Worm (Caenorhabditis elegans): ENCODE results near the gene Y70C5A.4.

The Y70C5A.4 gene

ce11 chrV:16647093-16647492, 29.5 kb downstream of the Y70C5A.4 start, which contains the start of gene W06G6.10:
W06G6.10 (minus strand) TSS chrV:16647193.
- no peak for TF ChIP-seq ztf-6 (GFP tag; IDR thresholded peaks at IDR 0.05)
- no peak for TF ChIP-seq T26A5.8 (tag; optimal IDR thresholded peaks at IDR 0.05)
- TF ChIP-seq F52B5.7 (tag; optimal IDR thresholded peaks at IDR 0.05): no peak
- TF ChIP-seq ceh-100 (GFP tag; IDR thresholded peaks at IDR 0.05): no peak
- no peak for TF ChIP-seq Y53F4B.3 (GFP tag; IDR thresholded peaks at IDR 0.05)
- no peak for TF ChIP-seq rec-8 (tag; optimal IDR thresholded peaks at IDR 0.05)
- no peak for TF ChIP-seq attf-6 (GFP tag; IDR thresholded peaks at IDR 0.05)
- no peak for TF ChIP-seq F57C9.4 (tag; optimal IDR thresholded peaks at IDR 0.05)
- no peak for TF ChIP-seq Y67H2A.10 (GFP tag; conservative IDR thresholded peaks at IDR 0.05)
- no peak for TF ChIP-seq hrde-1 (tag; optimal IDR thresholded peaks at IDR 0.05; ENCODE audit: borderline replicate concordance)
- TF ChIP-seq C17E4.6 (GFP tag; IDR thresholded peaks at IDR 0.05): no peak
- TF ChIP-seq aptf-2 (GFP tag; conservative IDR thresholded peaks at IDR 0.05): no peak
- TF ChIP-seq nfyb-1 (GFP tag; IDR thresholded peaks at IDR 0.05): no peak
- TF ChIP-seq efl-1 (GFP tag; optimal IDR thresholded peaks at IDR 0.05): no peak
- TF ChIP-seq Y79H2A.3 (GFP tag; conservative IDR thresholded peaks at IDR 0.05): no peak
- TF ChIP-seq unc-62 (GFP tag; optimal IDR thresholded peaks at IDR 0.05): no peak
- TF ChIP-seq hsf-1 (GFP tag; IDR thresholded peaks at IDR 0.05): no peak

DNA sequence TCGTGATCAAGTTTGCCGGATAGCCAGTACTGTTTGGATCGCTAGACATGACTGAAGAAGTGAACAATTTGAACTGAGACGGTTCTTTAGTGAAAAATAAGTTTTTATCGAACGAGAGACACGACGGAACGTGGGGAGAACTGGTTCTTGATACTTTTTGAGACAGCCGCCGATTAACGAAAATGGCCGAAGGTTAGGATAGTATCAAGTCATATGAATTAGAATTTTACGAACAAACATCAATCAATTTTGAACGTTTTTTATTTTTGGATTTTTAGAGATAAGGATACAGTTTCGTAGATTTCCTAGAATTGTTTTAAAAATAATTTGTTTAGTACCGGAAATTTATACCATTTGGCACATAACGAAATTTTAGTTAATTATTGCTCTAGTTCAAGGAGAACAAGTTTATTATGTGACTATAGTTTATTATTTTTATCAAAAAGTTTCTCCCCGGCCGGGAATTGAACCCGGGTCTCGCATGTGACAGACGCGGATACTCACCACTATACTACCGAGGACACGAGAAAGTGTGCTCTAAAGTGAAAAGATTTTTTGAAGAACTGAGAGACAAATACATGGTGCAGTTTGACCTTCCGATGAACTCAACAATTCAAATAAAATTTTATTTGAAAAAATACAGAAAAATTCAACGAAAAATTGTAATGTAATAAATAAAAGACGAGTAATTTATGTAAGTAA, 30.9 kb downstream of the Y70C5A.4 start, which contains the start of gene W06G6.20:
TSS of gene W06G6.20 (minus strand) at position 51 of the 702 bp plus-strand sequence.
- TF ChIP-seq ceh-91 (GFP tag; IDR thresholded peaks at IDR 0.05) (no peak), let-607 (tag; optimal IDR thresholded peaks at IDR 0.05) (peak in 1 of 2 experiments; percentile 44), ztf-18 (tag; optimal IDR thresholded peaks at IDR 0.05) (peak; percentile 37), ZK185.1 (tag; optimal IDR thresholded peaks at IDR 0.05; ENCODE audit: poor library complexity, severe bottlenecking) (peak; percentile 20), snpc-1.3 (tag; optimal IDR thresholded peaks at IDR 0.05; ENCODE audit: insufficient read depth) (peak; percentile 65), F22D6.2 (tag; optimal IDR thresholded peaks at IDR 0.05) (no peak), snpc-3.4 (tag; optimal IDR thresholded peaks at IDR 0.05) (peak; percentile 59), rec-8 (tag; optimal IDR thresholded peaks at IDR 0.05) (peak in 1 of 2 experiments; percentile 11), zim-3 (tag; optimal IDR thresholded peaks at IDR 0.05) (no peak), T07F8.4 (tag; optimal IDR thresholded peaks at IDR 0.05) (peak; percentile 40), cebp-1 (GFP tag; IDR thresholded peaks at IDR 0.05) (no peak), cebp-1 (tag; optimal IDR thresholded peaks at IDR 0.05) (peak; percentile 31), attf-3 (GFP tag; conservative IDR thresholded peaks at IDR 0.05) (no peak), lsy-27 (tag; optimal IDR thresholded peaks at IDR 0.05; ENCODE audit: borderline replicate concordance, insufficient read depth) (peak; percentile 22), F37B4.10 (GFP tag; IDR thresholded peaks at IDR 0.05) (no peak), mxl-1 (tag; optimal IDR thresholded peaks at IDR 0.05) (peak; percentile 24), ceh-100 (GFP tag; IDR thresholded peaks at IDR 0.05) (0 out of 2 replicates have a peak, but pooled peaks have one; percentile 9), tbp1 (GFP tag; optimal IDR thresholded peaks at IDR 0.05) (peak; percentile 90), madf-10 (tag; optimal IDR thresholded peaks at IDR 0.05) (peak; percentile 3), F23B12.7 (tag; optimal IDR thresholded peaks at IDR 0.05; ENCODE audit: insufficient read depth) (peak; percentile 70), unc-130 (GFP tag; optimal IDR thresholded peaks at IDR 0.05) (no peak), nhr-120 (GFP tag; IDR thresholded peaks at IDR 0.05) (no peak), snpc-4 (GFP tag; optimal IDR thresholded peaks at IDR 0.05) (peak; percentile 44), snpc-4 (tag; optimal IDR thresholded peaks at IDR 0.05) (peak in 3 of 4 experiments; percentile 29 to 85 (median 76)), ztf-6 (GFP tag; IDR thresholded peaks at IDR 0.05) (no peak), hmg-1.2 (GFP tag; IDR thresholded peaks at IDR 0.05) (peak; percentile 50; the same call in 1 of the 2 replicates), lin-26 (GFP tag; IDR thresholded peaks at IDR 0.05) (peak; percentile 86), ets-4 (GFP tag; optimal IDR thresholded peaks at IDR 0.05) (no peak), hsf-1 (GFP tag; IDR thresholded peaks at IDR 0.05) (peak; percentile 20; the same call in 1 of the 2 replicates), die-1 (tag; optimal IDR thresholded peaks at IDR 0.05) (peak; percentile 72), attf-6 (GFP tag; IDR thresholded peaks at IDR 0.05) (peak; percentile 79), snpc-1.1 (tag; optimal IDR thresholded peaks at IDR 0.05; ENCODE audit: insufficient read depth) (peak; percentile 75)
